Worm (Caenorhabditis elegans) whole organism, L4 larva: Measurements from ENCODE around the gene cdk-1.

ENCODE experiments used
- daf-16 ChIP-seq, 3 experiments: sonication (generic microtip); optimal IDR thresholded peaks; 2 replicates each; lab custom pipeline; 2016 to 2017; ENCODE audit warnings: missing genetic modification characterization in 3 of 3, missing genetic modification reagents in 3 of 3, mild to moderate bottlenecking in 2 of 3, missing compliant biosample characterization in 2 of 3, missing biosample characterization in 1 of 3, moderate library complexity in 1 of 3
- lin-15B ChIP-seq: fragments of 150-350 bp; sonication (generic microtip); optimal IDR thresholded peaks from 3 replicates; lab custom pipeline; 2014; ENCODE audit warnings: missing biosample characterization, missing genetic modification characterization
- nhr-237 ChIP-seq: sonication (generic microtip); optimal IDR thresholded peaks from 2 replicates; lab custom pipeline; 2017; ENCODE audit warnings: missing biosample characterization, missing genetic modification characterization
- nhr-77 ChIP-seq: fragments of 150-350 bp; optimal IDR thresholded peaks from 2 replicates; lab custom pipeline; 2014; ENCODE audit warnings: missing biosample characterization, missing genetic modification characterization
- sdz-12 ChIP-seq: fragments of 200-800 bp; sonication (Bioruptor generic); optimal IDR thresholded peaks from 2 replicates; lab custom pipeline; 2018; ENCODE audit warnings: mild to moderate bottlenecking, missing genetic modification characterization, missing compliant biosample characterization

DNA sequence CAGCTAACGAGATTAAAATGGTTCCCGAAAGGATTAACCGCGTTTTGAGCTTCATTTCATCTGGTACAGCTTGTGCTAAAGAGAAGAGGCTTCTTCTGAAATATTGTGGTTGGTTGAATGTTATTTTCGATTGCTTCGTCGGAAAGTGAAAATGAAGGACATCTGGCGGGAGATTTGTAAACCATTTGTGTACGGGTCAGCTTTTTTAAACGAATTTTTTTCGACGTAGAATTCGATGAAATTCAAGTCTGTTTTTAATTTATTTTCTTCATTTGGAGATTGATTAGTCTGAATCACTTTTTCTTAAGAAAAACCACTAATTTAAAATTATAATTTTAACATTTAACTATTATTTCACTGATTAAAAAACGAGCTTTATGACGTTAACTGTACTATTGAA, 33.0 kb downstream of the cdk-1 start, which contains the start of gene sqv-3:
- no peak for TF ChIP-seq sdz-12
- no peak for TF ChIP-seq nhr-77
- TF ChIP-seq daf-16 (GFP tag; optimal IDR thresholded peaks at IDR 0.05; lab: Kevin White, UChicago), result no peak
- no peak for TF ChIP-seq daf-16 (tag; optimal IDR thresholded peaks at IDR 0.05; lab: Kevin White, UChicago)
- no peak for TF ChIP-seq lin-15B (tag; lab: Kevin White, UChicago)
- TF ChIP-seq nhr-237 (tag; lab: Kevin White, UChicago), result no peak
